Fruit fly (Drosophila melanogaster) whole organism, embryonic: ENCODE results near the gene Patsas.

ENCODE experiments used
- Abd-B ChIP-seq: fragments of 200-800 bp; sonication (Bioruptor generic); optimal IDR thresholded peaks from 2 replicates; lab custom pipeline; 2018; ENCODE audit warnings: missing biosample characterization, mild to moderate bottlenecking, missing genetic modification characterization, moderate library complexity
- Awh ChIP-seq: fragments of 200-800 bp; sonication (Bioruptor generic); IDR thresholded peaks from 2 replicates; pipeline ENCODE4, ENCODE4 v1.3.6; 2022; ENCODE audit warnings: missing biosample characterization, missing genetic modification characterization
- CG11093 ChIP-seq: fragments of 200-800 bp; sonication (Bioruptor generic); IDR thresholded peaks from 3 replicates; pipeline ENCODE4 v1.3.6; 2022; ENCODE audit warnings: missing biosample characterization, missing genetic modification characterization
- CG11456 ChIP-seq: fragments of 200-800 bp; sonication (Bioruptor generic); IDR thresholded peaks from 3 replicates; pipeline ENCODE4 v1.3.6; 2022; ENCODE audit warnings: missing biosample characterization, missing genetic modification characterization
- CG11504 ChIP-seq: fragments of 200-800 bp; sonication (Bioruptor generic); optimal IDR thresholded peaks from 3 replicates; lab custom pipeline; 2019; ENCODE audit warnings: missing biosample characterization, mild to moderate bottlenecking, missing genetic modification characterization, moderate library complexity
- CG11696 ChIP-seq: fragments of 200-800 bp; sonication (Bioruptor generic); IDR thresholded peaks from 2 replicates; pipeline ENCODE4 v1.3.6; 2022; ENCODE audit warnings: missing biosample characterization, missing genetic modification characterization
- CG1602 ChIP-seq: fragments of 200-800 bp; sonication (Bioruptor generic); optimal IDR thresholded peaks from 3 replicates; lab custom pipeline; 2016; ENCODE audit warnings: missing biosample characterization, missing genetic modification characterization
- CG16779 ChIP-seq: fragments of 200-800 bp; sonication (Bioruptor generic); IDR thresholded peaks from 2 replicates; pipeline ENCODE4 v1.3.6; 2022; ENCODE audit warnings: missing biosample characterization, missing genetic modification characterization
- CG17361 ChIP-seq: fragments of 200-800 bp; sonication (Bioruptor generic); IDR thresholded peaks from 3 replicates; pipeline ENCODE4 v1.3.6; 2022; ENCODE audit warnings: missing biosample characterization, missing genetic modification characterization
- CG18599 ChIP-seq: fragments of 200-800 bp; sonication (Bioruptor generic); optimal IDR thresholded peaks from 3 replicates; lab custom pipeline; 2017; ENCODE audit warnings: missing biosample characterization, missing genetic modification characterization, mild to moderate bottlenecking, moderate library complexity, missing genetic modification reagents
- CG31365 ChIP-seq: fragments of 200-800 bp; sonication (Bioruptor generic); optimal IDR thresholded peaks from 2 replicates; lab custom pipeline; 2018; ENCODE audit warnings: missing biosample characterization, mild to moderate bottlenecking, missing genetic modification characterization
- CG33557 ChIP-seq: fragments of 200-800 bp; sonication (Bioruptor generic); optimal IDR thresholded peaks from 2 replicates; lab custom pipeline; 2019; ENCODE audit warnings: missing biosample characterization, mild to moderate bottlenecking, missing genetic modification characterization, moderate library complexity
- CG3995 ChIP-seq: fragments of 200-800 bp; sonication (Bioruptor generic); optimal IDR thresholded peaks from 3 replicates; lab custom pipeline; 2016; ENCODE audit warnings: missing biosample characterization, missing genetic modification characterization
- CG4424 ChIP-seq: fragments of 200-800 bp; sonication (Bioruptor generic); optimal IDR thresholded peaks from 3 replicates; lab custom pipeline; 2016; ENCODE audit warnings: missing biosample characterization, missing genetic modification characterization
- CG4854 ChIP-seq: fragments of 200-800 bp; sonication (Bioruptor generic); optimal IDR thresholded peaks from 2 replicates; lab custom pipeline; 2016; ENCODE audit warnings: missing biosample characterization, missing genetic modification characterization, inconsistent platforms
- CG5180 ChIP-seq: fragments of 200-800 bp; sonication (Bioruptor generic); optimal IDR thresholded peaks from 3 replicates; lab custom pipeline; 2017; ENCODE audit warnings: missing biosample characterization, missing genetic modification characterization, mild to moderate bottlenecking, moderate library complexity, missing genetic modification reagents
- CG6765 ChIP-seq: fragments of 200-800 bp; sonication (Bioruptor generic); optimal IDR thresholded peaks from 3 replicates; lab custom pipeline; 2017; ENCODE audit warnings: missing biosample characterization, mild to moderate bottlenecking, missing genetic modification characterization
- CG7357 ChIP-seq: fragments of 200-800 bp; sonication (Bioruptor generic); IDR thresholded peaks from 3 replicates; pipeline ENCODE4 v1.3.6; 2022; ENCODE audit warnings: missing biosample characterization, missing genetic modification characterization
- CG8924 ChIP-seq: fragments of 200-800 bp; optimal IDR thresholded peaks from 3 replicates; lab custom pipeline; 2019; ENCODE audit warnings: missing biosample characterization, mild to moderate bottlenecking, missing genetic modification characterization, moderate library complexity
- CTCF ChIP-seq: fragments of 200-800 bp; sonication (Bioruptor generic); optimal IDR thresholded peaks from 2 replicates; lab custom pipeline; 2017; ENCODE audit warnings: missing biosample characterization, mild to moderate bottlenecking, missing genetic modification characterization, moderate library complexity
- ERR ChIP-seq: fragments of 200-800 bp; sonication (Bioruptor generic); optimal IDR thresholded peaks from 2 replicates; lab custom pipeline; 2016; ENCODE audit warnings: missing biosample characterization, missing genetic modification characterization
- Mad ChIP-seq: fragments of 200-800 bp; sonication (Bioruptor generic); optimal IDR thresholded peaks from 2 replicates; lab custom pipeline; 2016; ENCODE audit warnings: missing biosample characterization, missing genetic modification characterization
- Side ChIP-seq: fragments of 200-800 bp; sonication (Bioruptor generic); optimal IDR thresholded peaks from 2 replicates; lab custom pipeline; 2016; ENCODE audit warnings: missing biosample characterization, missing genetic modification characterization
- Spps ChIP-seq: fragments of 200-800 bp; sonication (Bioruptor generic); optimal IDR thresholded peaks from 2 replicates; lab custom pipeline; 2018; ENCODE audit warnings: missing biosample characterization, mild to moderate bottlenecking, missing genetic modification characterization
- Sry-δ ChIP-seq: fragments of 200-800 bp; sonication (Bioruptor generic); optimal IDR thresholded peaks from 2 replicates; lab custom pipeline; 2016; ENCODE audit warnings: missing biosample characterization, missing genetic modification characterization
- Trl ChIP-seq, 3 experiments: fragments of >200 bp in 2 of 3; fragments of 200-800 bp in 1 of 3; sonication (Bioruptor generic) in 1 of 3; optimal IDR thresholded peaks; 2 replicates in 1 of 3; 3 replicates in 2 of 3; lab custom pipeline; 2016 to 2017; ENCODE audit warnings: missing biosample characterization in 1 of 3, missing genetic modification characterization in 1 of 3
- bowl ChIP-seq: fragments of 200-800 bp; sonication (Bioruptor generic); IDR thresholded peaks from 2 replicates; pipeline ENCODE4 v1.3.6; 2022; ENCODE audit warnings: missing biosample characterization, missing genetic modification characterization
- chif ChIP-seq, 2 experiments: fragments of 200-800 bp; sonication (Bioruptor generic); optimal IDR thresholded peaks; 3 replicates each; lab custom pipeline; 2016; ENCODE audit warnings: missing biosample characterization in 2 of 2, missing genetic modification characterization in 2 of 2
- croc ChIP-seq: fragments of 200-800 bp; sonication (Bioruptor generic); conservative IDR thresholded peaks from 3 replicates; pipeline ENCODE4 v1.3.6; 2022; ENCODE audit warnings: missing biosample characterization, missing genetic modification characterization
- dati ChIP-seq: fragments of 200-800 bp; sonication (Bioruptor generic); IDR thresholded peaks from 2 replicates; pipeline ENCODE4 v1.3.6; 2022; ENCODE audit warnings: missing biosample characterization, missing genetic modification characterization
- gfzf ChIP-seq: fragments of 200-800 bp; sonication (Bioruptor generic); optimal IDR thresholded peaks from 2 replicates; lab custom pipeline; 2016; ENCODE audit warnings: missing biosample characterization, mild to moderate bottlenecking, missing genetic modification characterization, moderate library complexity
- ken ChIP-seq: fragments of 200-800 bp; sonication (Bioruptor generic); IDR thresholded peaks from 3 replicates; pipeline ENCODE4 v1.3.6; 2022; ENCODE audit warnings: missing biosample characterization, missing genetic modification characterization
- lola ChIP-seq, 3 experiments: fragments of >200 bp in 2 of 3; fragments of 200-800 bp in 1 of 3; sonication (Bioruptor generic) in 1 of 3; optimal IDR thresholded peaks; 2 replicates each; lab custom pipeline; 2017 to 2019; ENCODE audit warnings: missing biosample characterization in 3 of 3, missing genetic modification characterization in 3 of 3, mild to moderate bottlenecking in 1 of 3, moderate library complexity in 1 of 3
- mam ChIP-seq: fragments of 200-800 bp; sonication (Bioruptor generic); optimal IDR thresholded peaks from 3 replicates; lab custom pipeline; 2016; ENCODE audit warnings: missing biosample characterization, missing genetic modification characterization
- nerfin-2 ChIP-seq: fragments of 200-800 bp; sonication (Bioruptor generic); IDR thresholded peaks from 2 replicates; pipeline ENCODE4 v1.3.6; 2022; ENCODE audit warnings: missing biosample characterization, missing genetic modification characterization; ENCODE audit not compliant: partially characterized antibody
- nmo ChIP-seq: fragments of 200-800 bp; sonication (Bioruptor generic); optimal IDR thresholded peaks from 2 replicates; lab custom pipeline; 2018; ENCODE audit warnings: missing biosample characterization, mild to moderate bottlenecking, missing genetic modification characterization, moderate library complexity
- pita ChIP-seq: fragments of 200-800 bp; sonication (Bioruptor generic); optimal IDR thresholded peaks from 2 replicates; lab custom pipeline; 2017; ENCODE audit warnings: missing biosample characterization, mild to moderate bottlenecking, missing genetic modification characterization
- pnt ChIP-seq: fragments of 200-800 bp; sonication (Bioruptor generic); optimal IDR thresholded peaks from 3 replicates; lab custom pipeline; 2016; ENCODE audit warnings: missing biosample characterization, missing genetic modification characterization
- sens ChIP-seq: fragments of 200-800 bp; sonication (Bioruptor generic); peaks from one replicate; lab custom pipeline; 2016; ENCODE audit warnings: missing biosample characterization, missing genetic modification characterization
- sqz ChIP-seq: fragments of 200-800 bp; sonication (Bioruptor generic); optimal IDR thresholded peaks from 3 replicates; lab custom pipeline; 2018; ENCODE audit warnings: missing biosample characterization, mild to moderate bottlenecking, missing genetic modification characterization
- stwl ChIP-seq: fragments of 200-800 bp; sonication (Bioruptor generic); optimal IDR thresholded peaks from 3 replicates; lab custom pipeline; 2018; ENCODE audit warnings: missing biosample characterization, mild to moderate bottlenecking, missing genetic modification characterization, moderate library complexity
- tin ChIP-seq: fragments of 200-800 bp; sonication (Bioruptor generic); optimal IDR thresholded peaks from 3 replicates; lab custom pipeline; 2016; ENCODE audit warnings: missing biosample characterization, missing genetic modification characterization
- tll ChIP-seq, 2 experiments: fragments of 200-800 bp in 1 of 2; fragments of >200 bp in 1 of 2; sonication (Bioruptor generic) in 1 of 2; optimal IDR thresholded peaks; 2 replicates each; lab custom pipeline; 2017 to 2019; ENCODE audit warnings: missing biosample characterization in 2 of 2, missing genetic modification characterization in 2 of 2, mild to moderate bottlenecking in 1 of 2, moderate library complexity in 1 of 2
- tup ChIP-seq: fragments of 200-800 bp; sonication (Bioruptor generic); optimal IDR thresholded peaks from 2 replicates; lab custom pipeline; 2016; ENCODE audit warnings: missing biosample characterization, mild to moderate bottlenecking, missing genetic modification characterization, moderate library complexity

Patsas gene

dm6 chr2L:12134125-12134378 lies 31.0 kb upstream of the Patsas start:
- peak; percentile 73 to 84 for TF ChIP-seq Trl (optimal IDR thresholded peaks at IDR 0.05; lab: Kevin White, UChicago)
- TF ChIP-seq Trl (GFP tag; optimal IDR thresholded peaks at IDR 0.05; lab: Kevin White, UChicago): no peak
- TF ChIP-seq bowl: no peak
- no peak for TF ChIP-seq CG11696 (GFP tag; lab: Robert Waterston, UW)
- TF ChIP-seq tin (GFP tag; lab: Kevin White, UChicago): no peak
- TF ChIP-seq lola (GFP tag; optimal IDR thresholded peaks at IDR 0.05; lab: Kevin White, UChicago): no peak
- peak; percentile 13 for TF ChIP-seq sqz (GFP tag; lab: Kevin White, UChicago)
- no peak for TF ChIP-seq croc (GFP tag; lab: Robert Waterston, UW)
- no peak for TF ChIP-seq CG11093 (GFP tag; lab: Robert Waterston, UW)
- TF ChIP-seq, all 482 proteins: peak for 2

- TF ChIP-seq tll (GFP tag; optimal IDR thresholded peaks at IDR 0.05; lab: Kevin White, UChicago) (no peak), ERR (GFP tag; lab: Kevin White, UChicago) (no peak), CTCF (GFP tag; lab: Kevin White, UChicago) (peak; percentile 41), CG33557 (GFP tag; lab: Kevin White, UChicago) (no peak), CG11504 (tag; lab: Kevin White, UChicago) (peak; percentile 95), sens (peak; percentile 70), stwl (tag; lab: Kevin White, UChicago) (peak; percentile 29), CG5180 (GFP tag; lab: Kevin White, UChicago) (peak; percentile 43), pita (GFP tag; lab: Kevin White, UChicago) (peak; percentile 13), CG3995 (GFP tag; lab: Kevin White, UChicago) (peak; percentile 93)
Observed at dm6 chr2L:12133275-12134124, 30.4 kb upstream of the Patsas start, which contains the start of gene rho-6. Gene rho-6, minus strand, starts transcription at chr2L:12133411.

- TF ChIP-seq CG17361 (GFP tag; lab: Robert Waterston, UW): 0 out of 3 replicates have a peak, but pooled peaks have one; percentile 42
- TF ChIP-seq CG11504 (tag; lab: Kevin White, UChicago): peak; percentile 49
- peak; percentile 7 for TF ChIP-seq CG4424 (GFP tag; lab: Kevin White, UChicago)
- no peak for TF ChIP-seq CG31365 (tag; lab: Kevin White, UChicago)
- peak; percentile 85 for TF ChIP-seq sens
- peak; percentile 79 for TF ChIP-seq CG5180 (GFP tag; lab: Kevin White, UChicago)
- TF ChIP-seq nmo (GFP tag; lab: Kevin White, UChicago): peak; percentile 6
- TF ChIP-seq Mad: no peak
- peak in 1 of 3 experiments; percentile 17 for TF ChIP-seq lola (GFP tag; optimal IDR thresholded peaks at IDR 0.05; lab: Kevin White, UChicago)
- TF ChIP-seq gfzf (GFP tag; lab: Kevin White, UChicago): no peak
Observed at dm6 chr2L:12120000-12120399, 16.9 kb upstream of the Patsas start.

dm6 chr2L:12115809-12116208 lies 12.7 kb upstream of the Patsas start:
- TF ChIP-seq Abd-B (GFP tag; lab: Kevin White, UChicago): peak; percentile 0
- TF ChIP-seq mam: no peak
- TF ChIP-seq Sry-δ (GFP tag; lab: Kevin White, UChicago): no peak
- no peak for TF ChIP-seq Spps (tag; lab: Kevin White, UChicago)
- TF ChIP-seq CG16779 (GFP tag; lab: Robert Waterston, UW): no peak
- no peak for TF ChIP-seq nerfin-2 (GFP tag; lab: Robert Waterston, UW)
- no peak for TF ChIP-seq CG4854 (GFP tag; lab: Kevin White, UChicago)
- no peak for TF ChIP-seq tup (GFP tag; lab: Kevin White, UChicago)
- TF ChIP-seq CG7357 (GFP tag; lab: Robert Waterston, UW): no peak
- no peak for TF ChIP-seq CG11456 (GFP tag; lab: Robert Waterston, UW)
- no peak for TF ChIP-seq CG18599 (GFP tag; lab: Kevin White, UChicago)
- TF ChIP-seq CG11504 (tag; lab: Kevin White, UChicago): peak; percentile 16
- no peak for TF ChIP-seq CG8924
- no peak for TF ChIP-seq CG1602 (GFP tag; lab: Kevin White, UChicago)
- TF ChIP-seq pnt (GFP tag; lab: Kevin White, UChicago): no peak
- no peak for TF ChIP-seq chif (GFP tag; optimal IDR thresholded peaks at IDR 0.05; lab: Kevin White, UChicago)
- TF ChIP-seq dati (GFP tag; lab: Robert Waterston, UW): no peak
- no peak for TF ChIP-seq Awh
- no peak for TF ChIP-seq ken
- no peak for TF ChIP-seq Side (GFP tag; lab: Kevin White, UChicago)
- no peak for TF ChIP-seq CG6765 (GFP tag; lab: Kevin White, UChicago)
